Worm (Caenorhabditis elegans) whole organism, L2 larva: Measurements from ENCODE around the gene nhr-111.

Source experiments
- C34F6.9 ChIP-seq: fragments of 150-350 bp; optimal IDR thresholded peaks from 2 replicates; lab custom pipeline; 2014; ENCODE audit warnings: missing biosample characterization, missing genetic modification characterization
- F13H6.1 ChIP-seq: sonication (generic microtip); optimal IDR thresholded peaks from 2 replicates; lab custom pipeline; 2016; ENCODE audit warnings: missing genetic modification characterization, missing compliant biosample characterization
- Y55F3AM.14 ChIP-seq: fragments of 200-800 bp; sonication (Bioruptor generic); optimal IDR thresholded peaks from 2 replicates; lab custom pipeline; 2018; ENCODE audit warnings: mild to moderate bottlenecking, missing genetic modification characterization, missing compliant biosample characterization
- alr-1 ChIP-seq: fragments of 150-350 bp; optimal IDR thresholded peaks from 2 replicates; lab custom pipeline; 2014; ENCODE audit warnings: missing biosample characterization, missing genetic modification characterization
- ama-1 ChIP-seq: fragments of 150-350 bp; optimal IDR thresholded peaks from 2 replicates; lab custom pipeline; 2018; ENCODE audit warnings: inconsistent platforms
- blmp-1 ChIP-seq: sonication (generic microtip); optimal IDR thresholded peaks from 2 replicates; lab custom pipeline; 2017; ENCODE audit warnings: missing genetic modification characterization, mild to moderate bottlenecking, missing compliant biosample characterization, antibody characterized with exemption, moderate library complexity; ENCODE audit not compliant: insufficient read depth
- ceh-16 ChIP-seq: fragments of 150-350 bp; optimal IDR thresholded peaks from 2 replicates; lab custom pipeline; 2014; ENCODE audit warnings: missing biosample characterization, missing genetic modification characterization
- ceh-82 ChIP-seq: fragments of 150-350 bp; optimal IDR thresholded peaks from 2 replicates; lab custom pipeline; 2014; ENCODE audit warnings: missing biosample characterization, missing genetic modification characterization
- crh-2 ChIP-seq: sonication (generic microtip); optimal IDR thresholded peaks from 2 replicates; lab custom pipeline; 2017; ENCODE audit warnings: missing biosample characterization, missing genetic modification characterization
- dmd-4 ChIP-seq: sonication (generic microtip); optimal IDR thresholded peaks from 2 replicates; lab custom pipeline; 2017; ENCODE audit warnings: missing biosample characterization, missing genetic modification characterization
- egl-27 ChIP-seq: sonication (generic microtip); optimal IDR thresholded peaks from 3 replicates; lab custom pipeline; 2017; ENCODE audit warnings: missing biosample characterization, missing genetic modification reagents, missing genetic modification characterization
- elt-1 ChIP-seq: fragments of 150-350 bp; optimal IDR thresholded peaks from 2 replicates; lab custom pipeline; 2014; ENCODE audit warnings: missing biosample characterization, missing genetic modification characterization
- fos-1 ChIP-seq: fragments of 150-350 bp; optimal IDR thresholded peaks from 2 replicates; lab custom pipeline; 2014; ENCODE audit warnings: missing biosample characterization, missing genetic modification characterization
- lin-11 ChIP-seq: fragments of 150-350 bp; sonication (generic microtip); optimal IDR thresholded peaks from 2 replicates; lab custom pipeline; 2014; ENCODE audit warnings: missing biosample characterization, missing genetic modification characterization, inconsistent platforms, mixed read lengths
- lin-39 ChIP-seq: fragments of 150-350 bp; optimal IDR thresholded peaks from 2 replicates; lab custom pipeline; 2014; ENCODE audit warnings: missing biosample characterization, missing genetic modification reagents, missing genetic modification characterization
- lsy-2 ChIP-seq, 2 experiments: fragments of 150-350 bp in 1 of 2; sonication (generic microtip) in 1 of 2; optimal IDR thresholded peaks; 2 replicates each; lab custom pipeline; 2014 to 2017; ENCODE audit warnings: missing biosample characterization in 2 of 2, missing genetic modification characterization in 2 of 2
- mab-5 ChIP-seq: fragments of 150-350 bp; optimal IDR thresholded peaks from 2 replicates; lab custom pipeline; 2014; ENCODE audit warnings: missing biosample characterization, missing genetic modification characterization
- mbf-1 ChIP-seq: sonication (generic microtip); optimal IDR thresholded peaks from 2 replicates; lab custom pipeline; 2017; ENCODE audit warnings: missing biosample characterization, missing genetic modification characterization
- mdl-1 ChIP-seq, 2 experiments: fragments of 150-350 bp in 1 of 2; sonication (generic microtip) in 1 of 2; optimal IDR thresholded peaks; 2 replicates each; lab custom pipeline; 2017; ENCODE audit warnings: missing biosample characterization in 2 of 2, missing genetic modification characterization in 2 of 2
- nhr-10 ChIP-seq: sonication (generic microtip); optimal IDR thresholded peaks from 2 replicates; lab custom pipeline; 2017; ENCODE audit warnings: missing biosample characterization, missing genetic modification characterization
- nhr-11 ChIP-seq: fragments of 150-350 bp; optimal IDR thresholded peaks from 2 replicates; lab custom pipeline; 2014; ENCODE audit warnings: missing biosample characterization, missing genetic modification characterization
- nhr-12 ChIP-seq: fragments of 150-350 bp; optimal IDR thresholded peaks from 2 replicates; lab custom pipeline; 2014; ENCODE audit warnings: missing biosample characterization, missing genetic modification characterization
- nhr-129 ChIP-seq: fragments of 150-350 bp; optimal IDR thresholded peaks from 2 replicates; lab custom pipeline; 2014; ENCODE audit warnings: missing biosample characterization, missing genetic modification characterization
- nhr-21 ChIP-seq: fragments of 150-350 bp; optimal IDR thresholded peaks from 2 replicates; lab custom pipeline; 2014; ENCODE audit warnings: missing biosample characterization, missing genetic modification characterization
- nhr-25 ChIP-seq: fragments of 150-350 bp; sonication (generic microtip); optimal IDR thresholded peaks from 3 replicates; lab custom pipeline; 2014; ENCODE audit warnings: missing biosample characterization, missing genetic modification characterization
- nhr-6 ChIP-seq: fragments of 150-350 bp; optimal IDR thresholded peaks from 2 replicates; lab custom pipeline; 2014; ENCODE audit warnings: missing biosample characterization, missing genetic modification characterization
- sem-4 ChIP-seq: fragments of 150-350 bp; optimal IDR thresholded peaks from 2 replicates; lab custom pipeline; 2014; ENCODE audit warnings: missing biosample characterization, missing genetic modification reagents, missing genetic modification characterization
- skn-1 ChIP-seq: sonication (generic microtip); optimal IDR thresholded peaks from 2 replicates; lab custom pipeline; 2017; ENCODE audit warnings: missing biosample characterization, missing genetic modification characterization
- sma-3 ChIP-seq: sonication (generic microtip); optimal IDR thresholded peaks from 2 replicates; lab custom pipeline; 2016; ENCODE audit warnings: missing genetic modification reagents, missing genetic modification characterization, missing compliant biosample characterization
- sma-9 ChIP-seq, 2 experiments: fragments of 150-350 bp in 1 of 2; sonication (generic microtip) in 1 of 2; optimal IDR thresholded peaks; 2 replicates each; lab custom pipeline; 2014 to 2016; ENCODE audit warnings: missing genetic modification characterization in 2 of 2, mild to moderate bottlenecking in 1 of 2, missing biosample characterization in 1 of 2, missing compliant biosample characterization in 1 of 2, missing genetic modification reagents in 1 of 2, moderate library complexity in 1 of 2
- snpc-4 ChIP-seq: fragments of 150-350 bp; optimal IDR thresholded peaks from 2 replicates; lab custom pipeline; 2014; ENCODE audit warnings: missing biosample characterization, missing genetic modification characterization
- unc-62 ChIP-seq: fragments of 150-350 bp; optimal IDR thresholded peaks from 2 replicates; lab custom pipeline; 2014; ENCODE audit warnings: missing biosample characterization, missing genetic modification reagents, missing genetic modification characterization
- ztf-11 ChIP-seq: sonication (generic microtip); optimal IDR thresholded peaks from 2 replicates; lab custom pipeline; 2017; ENCODE audit warnings: missing biosample characterization, missing genetic modification characterization
- ztf-4 ChIP-seq: fragments of 150-350 bp; optimal IDR thresholded peaks from 2 replicates; lab custom pipeline; 2014; ENCODE audit warnings: missing biosample characterization, missing genetic modification characterization

Gene nhr-111

DNA sequence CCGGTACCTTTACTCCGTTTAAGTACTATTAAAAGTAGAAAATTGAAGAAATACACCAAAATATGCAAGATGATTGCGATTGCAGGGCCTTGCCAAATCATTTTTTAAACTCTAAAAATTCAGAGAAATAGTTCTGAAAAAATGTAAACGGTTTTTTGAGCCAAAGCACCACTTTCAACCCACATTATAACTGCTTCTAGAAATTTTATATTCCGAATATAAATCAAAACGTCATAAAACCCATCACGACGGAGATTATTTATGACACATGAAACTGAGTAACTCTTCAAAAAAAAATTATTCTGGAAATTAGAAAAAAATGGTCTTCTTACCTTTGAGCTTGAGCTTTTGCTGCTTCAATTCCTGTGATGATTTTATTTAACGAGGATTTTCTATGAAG is 10.4 kb downstream of the nhr-111 start, which contains the start of gene srxa-16:
TSS of gene srxa-16 (minus strand) at position 101 of the 400 bp plus-strand sequence.
- TF ChIP-seq Y55F3AM.14 (GFP tag; lab: Kevin White, UChicago) = no peak
- no peak for TF ChIP-seq sma-9 (GFP tag; optimal IDR thresholded peaks at IDR 0.05; lab: Kevin White, UChicago)
- TF ChIP-seq sma-9 (tag; optimal IDR thresholded peaks at IDR 0.05; lab: Kevin White, UChicago) = no peak
- TF ChIP-seq sem-4 (tag; lab: Kevin White, UChicago) = no peak

DNA sequence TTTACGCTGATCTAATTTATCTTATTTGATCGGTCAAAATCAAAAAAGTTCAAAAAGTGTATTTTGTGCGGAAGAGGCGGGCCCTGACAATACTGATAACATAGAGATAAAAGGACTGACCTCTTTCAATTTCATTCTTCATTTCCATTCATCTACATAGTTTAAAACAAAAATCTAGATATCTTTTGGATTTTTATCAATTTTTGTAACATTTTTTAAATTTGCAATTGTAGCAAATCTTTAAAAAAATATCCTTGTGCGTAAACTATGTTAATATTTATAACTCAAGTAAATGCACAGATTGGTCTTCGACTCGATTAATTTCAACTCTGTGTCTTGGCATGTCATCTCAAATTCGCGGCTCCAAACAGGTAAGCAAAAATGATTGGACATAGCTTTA is 21.0 kb downstream of the nhr-111 start, which contains the start of gene argk-1:
TSS of gene argk-1 (plus strand) at position 301 of the 400 bp plus-strand sequence.
- no peak for TF ChIP-seq blmp-1
- no peak for TF ChIP-seq sma-3
- no peak for TF ChIP-seq nhr-6 (tag; lab: Kevin White, UChicago)
- TF ChIP-seq egl-27 (tag; lab: Kevin White, UChicago) = no peak
- TF ChIP-seq mdl-1 (tag; optimal IDR thresholded peaks at IDR 0.05; lab: Kevin White, UChicago) = no peak
- TF ChIP-seq lin-39 (tag; lab: Kevin White, UChicago) = no peak
- TF ChIP-seq, all 48 proteins: peak for 0

DNA sequence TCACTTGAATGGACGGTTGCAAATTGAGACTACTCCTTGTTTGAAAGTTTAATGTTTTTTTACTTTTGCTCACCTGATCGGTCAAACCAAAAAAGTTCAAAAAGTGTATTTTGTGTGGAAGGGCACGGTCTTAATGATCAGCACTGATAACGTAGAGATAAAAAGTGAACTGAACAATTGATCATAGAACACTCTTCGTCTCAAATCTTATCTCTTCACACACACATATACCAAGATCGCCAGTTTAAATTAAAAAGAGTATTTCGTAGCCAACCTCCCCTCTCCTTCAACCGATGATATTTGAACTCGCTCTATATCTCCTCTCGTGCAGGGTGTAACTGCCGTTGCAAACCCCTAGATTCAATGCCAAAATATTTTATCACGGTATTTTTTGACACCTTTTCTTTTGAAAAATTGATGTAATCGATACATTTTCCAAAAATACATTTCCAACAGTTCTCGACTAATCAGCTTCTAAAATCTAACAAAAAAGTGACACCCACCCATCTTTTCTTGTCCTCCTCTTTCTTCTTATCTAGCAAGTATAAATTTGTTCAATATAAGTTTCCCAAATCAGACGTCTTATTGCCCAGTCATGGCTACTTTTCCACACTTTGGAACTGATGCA is 24.4 kb downstream of the nhr-111 start, which contains the start of gene cth-1:
TSS of gene cth-1 (plus strand) at position 578 of the 628 bp plus-strand sequence.
- TF ChIP-seq fos-1 (tag; lab: Kevin White, UChicago) = peak; percentile 37
- TF ChIP-seq ztf-4 = no peak
- TF ChIP-seq elt-1 (tag; lab: Kevin White, UChicago) = no peak
- peak; percentile 84 for TF ChIP-seq sma-9 (GFP tag; optimal IDR thresholded peaks at IDR 0.05; lab: Kevin White, UChicago)
- TF ChIP-seq sma-9 (tag; optimal IDR thresholded peaks at IDR 0.05; lab: Kevin White, UChicago) = no peak
- TF ChIP-seq mab-5 (tag; lab: Kevin White, UChicago) = no peak
- no peak for TF ChIP-seq nhr-21

DNA sequence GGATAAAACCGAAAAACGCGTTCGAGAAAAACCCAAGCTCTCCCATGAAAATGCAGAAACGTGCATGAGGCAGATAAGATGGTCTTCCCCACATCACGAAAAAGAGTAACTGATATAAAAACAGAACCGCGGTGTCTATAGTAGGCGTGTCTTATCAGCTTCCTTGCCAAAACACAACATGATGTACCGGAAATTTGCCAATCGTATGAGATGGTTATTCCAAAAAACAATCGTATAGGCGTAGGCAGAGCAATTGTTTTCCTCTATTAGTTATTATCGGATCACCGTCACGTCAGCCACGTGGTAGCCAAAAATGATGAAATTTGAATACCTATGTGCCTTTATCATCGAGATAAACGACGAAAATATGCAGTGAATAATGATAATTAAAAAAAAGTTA is 25.2 kb downstream of the nhr-111 start, which contains the start of gene str-7:
TSS of gene str-7 (minus strand) at position 101 of the 400 bp plus-strand sequence.
- TF ChIP-seq ama-1 (lab: Kevin White, UChicago) (no peak), nhr-12 (tag; lab: Kevin White, UChicago) (no peak), nhr-11 (tag; lab: Kevin White, UChicago) (no peak), sma-3 (no peak)
- TF ChIP-seq, all 48 proteins: peak for 0

DNA sequence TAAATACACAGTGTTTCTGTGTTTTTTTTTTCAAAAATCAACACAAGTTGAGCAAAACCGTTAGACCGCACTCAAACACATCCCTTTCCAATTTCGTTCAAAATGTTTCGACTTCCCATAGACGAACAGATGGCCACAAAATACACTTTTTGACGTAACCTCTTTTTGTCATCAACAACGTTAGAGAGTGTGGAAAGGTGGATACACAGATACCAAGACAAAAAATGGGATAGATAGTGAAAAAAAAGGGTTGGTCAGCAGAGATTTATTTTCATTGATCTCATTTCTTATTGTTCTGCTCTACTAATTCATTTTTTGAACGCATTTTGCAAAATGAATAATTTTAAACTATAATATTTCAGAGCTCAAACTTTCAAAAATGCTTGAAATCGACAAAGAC is 29.8 kb downstream of the nhr-111 start:
- TF ChIP-seq sma-9 (GFP tag; optimal IDR thresholded peaks at IDR 0.05; lab: Kevin White, UChicago) (peak; percentile 57), sma-9 (tag; optimal IDR thresholded peaks at IDR 0.05; lab: Kevin White, UChicago) (no peak), skn-1 (tag; lab: Kevin White, UChicago) (no peak), nhr-129 (tag; lab: Kevin White, UChicago) (peak; percentile 47), fos-1 (tag; lab: Kevin White, UChicago) (peak; percentile 26)

DNA sequence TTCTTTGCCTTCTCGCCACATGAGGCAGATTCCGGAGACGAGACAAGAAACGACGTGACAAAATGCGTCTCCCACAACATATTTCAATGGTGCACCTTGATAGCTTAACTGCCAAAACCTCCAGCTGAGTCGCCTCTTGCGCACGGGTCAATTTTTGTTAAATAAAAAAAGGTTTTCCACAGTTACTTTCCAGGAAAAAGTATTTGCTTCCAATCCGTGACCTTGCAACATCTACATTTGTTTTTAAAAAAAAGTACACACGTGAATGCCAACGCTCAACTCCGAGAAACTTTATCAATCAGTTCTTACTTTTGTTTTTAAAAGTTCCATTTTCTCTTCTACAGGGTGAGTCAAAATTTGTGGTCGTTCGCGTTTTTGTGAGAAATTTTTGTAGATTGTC is 30.4 kb downstream of the nhr-111 start, which contains the start of gene F22B8.7:
TSS of gene F22B8.7 (plus strand) at position 301 of the 400 bp plus-strand sequence.
- no peak for TF ChIP-seq fos-1 (tag; lab: Kevin White, UChicago)
- TF ChIP-seq mbf-1 (tag; lab: Kevin White, UChicago) = no peak
- no peak for TF ChIP-seq sma-9 (GFP tag; optimal IDR thresholded peaks at IDR 0.05; lab: Kevin White, UChicago)
- TF ChIP-seq sma-9 (tag; optimal IDR thresholded peaks at IDR 0.05; lab: Kevin White, UChicago) = no peak
- no peak for TF ChIP-seq nhr-12 (tag; lab: Kevin White, UChicago)
- no peak for TF ChIP-seq dmd-4 (tag; lab: Kevin White, UChicago)
- no peak for TF ChIP-seq alr-1 (tag; lab: Kevin White, UChicago)
- no peak for TF ChIP-seq mab-5 (tag; lab: Kevin White, UChicago)
- no peak for TF ChIP-seq crh-2 (tag; lab: Kevin White, UChicago)
- no peak for TF ChIP-seq nhr-129 (tag; lab: Kevin White, UChicago)
- no peak for TF ChIP-seq nhr-25 (tag; lab: Kevin White, UChicago)
- TF ChIP-seq lin-39 (tag; lab: Kevin White, UChicago) = no peak
- no peak for TF ChIP-seq unc-62 (GFP tag; lab: Kevin White, UChicago)

DNA sequence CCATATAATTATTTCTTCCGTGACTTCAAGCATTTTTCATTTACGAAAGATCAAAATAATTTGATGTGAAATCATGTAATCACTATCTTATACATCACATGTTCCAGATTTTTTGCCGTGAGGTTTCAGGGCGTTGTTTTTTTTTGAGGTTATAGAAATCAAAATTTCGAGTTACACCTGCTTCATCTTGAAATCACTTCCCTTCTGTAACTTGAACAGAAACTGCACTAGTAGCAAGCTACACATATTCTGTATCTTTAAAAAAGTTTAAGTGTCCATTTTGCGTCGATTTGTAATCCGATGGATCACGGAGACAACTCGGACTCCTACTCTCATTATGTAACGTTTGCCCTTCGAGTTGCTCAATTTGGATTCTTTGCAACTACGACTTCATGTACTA is 34.0 kb downstream of the nhr-111 start, which contains the start of gene F22B8.3:
TSS of gene F22B8.3 (plus strand) at position 301 of the 400 bp plus-strand sequence.
- TF ChIP-seq crh-2 (tag; lab: Kevin White, UChicago) (no peak), snpc-4 (tag; lab: Kevin White, UChicago) (no peak), ztf-11 (no peak), ceh-82 (tag; lab: Kevin White, UChicago) (no peak), F13H6.1 (no peak), lsy-2 (tag; optimal IDR thresholded peaks at IDR 0.05; lab: Kevin White, UChicago) (no peak), blmp-1 (no peak), fos-1 (tag; lab: Kevin White, UChicago) (no peak), nhr-10 (no peak), nhr-12 (tag; lab: Kevin White, UChicago) (no peak), C34F6.9 (tag; lab: Kevin White, UChicago) (no peak), sem-4 (tag; lab: Kevin White, UChicago) (no peak), sma-9 (GFP tag; optimal IDR thresholded peaks at IDR 0.05; lab: Kevin White, UChicago) (no peak), sma-9 (tag; optimal IDR thresholded peaks at IDR 0.05; lab: Kevin White, UChicago) (no peak), lin-11 (tag; lab: Kevin White, UChicago) (no peak), ceh-16 (no peak)
